Fruit fly (Drosophila melanogaster) whole organism, pupa: ENCODE data around the gene PTPMT1.

Source experiments
- CG34367 ChIP-seq: fragments of 200-800 bp; sonication (Bioruptor generic); optimal IDR thresholded peaks from 2 replicates; lab custom pipeline; 2018; ENCODE audit warnings: missing biosample characterization, mild to moderate bottlenecking, missing genetic modification characterization
- EcR ChIP-seq: fragments of 200-800 bp; sonication (Bioruptor generic); optimal IDR thresholded peaks from 3 replicates; lab custom pipeline; 2019; ENCODE audit warnings: missing biosample characterization, missing genetic modification characterization, mild to moderate bottlenecking, moderate library complexity, missing genetic modification reagents

DNA sequence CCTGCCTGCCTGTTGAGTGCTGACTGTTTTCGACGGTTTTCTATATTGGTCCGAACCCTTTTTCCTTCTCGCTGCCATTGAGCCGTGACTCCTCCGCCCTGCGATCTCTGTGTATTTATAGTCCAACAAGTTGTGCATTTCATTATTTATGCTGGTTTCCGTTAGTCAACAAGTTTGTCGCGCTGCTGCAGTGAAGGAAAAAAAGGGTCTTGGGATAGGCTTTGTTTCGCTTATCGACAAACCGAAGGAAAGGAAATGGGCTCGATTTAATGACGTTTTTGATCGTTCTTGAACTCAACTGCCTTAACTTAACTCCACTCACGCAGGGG lies 29.5 kb downstream of the PTPMT1 start:
- TF ChIP-seq EcR (GFP tag; lab: Kevin White, UChicago), result peak; percentile 85
- TF ChIP-seq CG34367 (tag; lab: Kevin White, UChicago), result no peak
